Worm (Caenorhabditis elegans): Measurements from ENCODE around the gene F58F12.1.

F58F12.1 gene

ce11 chrII:6379038-6379563 is 4.3 kb upstream of the F58F12.1 start:
- TF ChIP-seq mdl-1 (tag; optimal IDR thresholded peaks at IDR 0.05) (peak in 1 of 2 experiments; percentile 27), aly-2 (tag; optimal IDR thresholded peaks at IDR 0.05) (no peak), set-16 (GFP tag; IDR thresholded peaks at IDR 0.05) (no peak), nhr-28 (tag; optimal IDR thresholded peaks at IDR 0.05) (peak; percentile 54), hlh-30 (tag; optimal IDR thresholded peaks at IDR 0.05; ENCODE audit: insufficient read depth) (peak; percentile 57), dmd-6 (GFP tag; IDR thresholded peaks at IDR 0.05) (0 out of 2 replicates have a peak, but pooled peaks have one; percentile 12), mep-1 (tag; optimal IDR thresholded peaks at IDR 0.05) (peak; percentile 7)

- peak; percentile 75 for TF ChIP-seq aha-1 (tag)
- no peak for TF ChIP-seq nhr-237 (tag; optimal IDR thresholded peaks at IDR 0.05)
These were observed 2.6 kb upstream of the F58F12.1 start, which contains the start of gene F58F12.12 for ce11 chrII:6380866-6381265. Gene F58F12.12 (plus strand): TSS chrII:6381166.

ce11 chrII:6386467-6386866 is 3.0 kb downstream of the F58F12.1 start, which contains the start of gene F58F12.4:
Gene F58F12.4 (plus strand): TSS chrII:6386767.
- TF ChIP-seq D1046.2 (GFP tag; IDR thresholded peaks at IDR 0.05) (no peak), ceh-82 (tag; optimal IDR thresholded peaks at IDR 0.05) (no peak), daf-8 (GFP tag; IDR thresholded peaks at IDR 0.05) (no peak), skn-1 (tag; optimal IDR thresholded peaks at IDR 0.05) (no peak), gei-8 (GFP tag; optimal IDR thresholded peaks at IDR 0.05) (no peak), lin-15B (tag; optimal IDR thresholded peaks at IDR 0.05) (no peak), mep-1 (tag; optimal IDR thresholded peaks at IDR 0.05) (no peak), egl-27 (tag; optimal IDR thresholded peaks at IDR 0.05) (no peak), ceh-62 (tag; optimal IDR thresholded peaks at IDR 0.05) (no peak), dmd-6 (GFP tag; IDR thresholded peaks at IDR 0.05) (no peak)

ce11 chrII:6387937-6388336 is 4.5 kb downstream of the F58F12.1 start, which contains the start of gene F58F12.2:
Gene F58F12.2 (minus strand): TSS chrII:6388037.
- no peak for TF ChIP-seq lim-7 (GFP tag; IDR thresholded peaks at IDR 0.05)
- no peak for TF ChIP-seq daf-12 (tag; optimal IDR thresholded peaks at IDR 0.05)
- TF ChIP-seq dmd-8 (GFP tag; IDR thresholded peaks at IDR 0.05), result no peak
- no peak for TF ChIP-seq arid-1 (GFP tag; conservative IDR thresholded peaks at IDR 0.05)
- no peak for TF ChIP-seq zip-11 (GFP tag; IDR thresholded peaks at IDR 0.05)
- no peak for TF ChIP-seq duxl-1 (tag; optimal IDR thresholded peaks at IDR 0.05; ENCODE audit: poor library complexity)
- TF ChIP-seq nhr-102 (tag; optimal IDR thresholded peaks at IDR 0.05), result no peak
- TF ChIP-seq F44E2.7 (GFP tag; IDR thresholded peaks at IDR 0.05), result no peak
- no peak for TF ChIP-seq T20F7.1 (GFP tag; optimal IDR thresholded peaks at IDR 0.05)
- no peak for TF ChIP-seq F26F4.8 (GFP tag; conservative IDR thresholded peaks at IDR 0.05)
- TF ChIP-seq hlh-30 (tag; optimal IDR thresholded peaks at IDR 0.05; ENCODE audit: insufficient read depth), result no peak
- no peak for TF ChIP-seq unc-39 (tag; optimal IDR thresholded peaks at IDR 0.05)
- no peak for TF ChIP-seq rbr-2 (tag; optimal IDR thresholded peaks at IDR 0.05)
- no peak for TF ChIP-seq nhr-77 (tag; optimal IDR thresholded peaks at IDR 0.05)
- TF ChIP-seq R02D3.7 (tag; optimal IDR thresholded peaks at IDR 0.05), result no peak
- no peak for TF ChIP-seq T26A8.4 (GFP tag; IDR thresholded peaks at IDR 0.05)
- TF ChIP-seq mes-2 (tag; optimal IDR thresholded peaks at IDR 0.05; ENCODE audit: poor library complexity, severe bottlenecking), result no peak

- TF ChIP-seq daf-16 (GFP tag; optimal IDR thresholded peaks at IDR 0.05) (no peak), daf-16 (tag; optimal IDR thresholded peaks at IDR 0.05) (no peak), set-16 (GFP tag; IDR thresholded peaks at IDR 0.05) (no peak), lin-13 (GFP tag; optimal IDR thresholded peaks at IDR 0.05) (no peak), Y48G9A.11 (GFP tag; IDR thresholded peaks at IDR 0.05) (no peak), Y5F2A.4 (GFP tag; optimal IDR thresholded peaks at IDR 0.05) (no peak), aha-1 (tag) (no peak), nhr-102 (tag; optimal IDR thresholded peaks at IDR 0.05) (no peak), F44E2.7 (GFP tag; IDR thresholded peaks at IDR 0.05) (no peak), lsy-2 (tag; optimal IDR thresholded peaks at IDR 0.05) (no peak), T20F7.1 (GFP tag; optimal IDR thresholded peaks at IDR 0.05) (no peak), egl-27 (tag; optimal IDR thresholded peaks at IDR 0.05) (no peak), ceh-44 (GFP tag; IDR thresholded peaks at IDR 0.05) (no peak), mes-2 (tag; optimal IDR thresholded peaks at IDR 0.05; ENCODE audit: poor library complexity, severe bottlenecking) (no peak), pha-4 (GFP tag; IDR thresholded peaks at IDR 0.05) (no peak), pha-4 (tag; optimal IDR thresholded peaks at IDR 0.05) (no peak), zip-2 (tag; optimal IDR thresholded peaks at IDR 0.05) (no peak), hlh-11 (tag; optimal IDR thresholded peaks at IDR 0.05) (no peak), nhr-77 (tag; optimal IDR thresholded peaks at IDR 0.05) (no peak), tra-1 (GFP tag; IDR thresholded peaks at IDR 0.05) (no peak)
These were observed 7.8 kb downstream of the F58F12.1 start, which contains the start of gene F58F12.3 for ce11 chrII:6391195-6391594. Gene F58F12.3 (minus strand): TSS chrII:6391295.

Measured in whole organism, L4 larva.